Worm (Caenorhabditis elegans) whole organism, late embryonic: ENCODE measurements around the gene E02H1.5.
A peak's percentile ranks its signal among the peaks of the same experiment; 100 is the strongest.

Experiments
- T23F11.4 ChIP-seq: fragments of 200-800 bp; sonication (Bioruptor generic); optimal IDR thresholded peaks from 2 replicates; lab custom pipeline; 2018; ENCODE audit warnings: mild to moderate bottlenecking, missing genetic modification characterization, missing compliant biosample characterization
- ceh-24 ChIP-seq: sonication (generic microtip); optimal IDR thresholded peaks from 2 replicates; lab custom pipeline; 2016; ENCODE audit warnings: mild to moderate bottlenecking, missing genetic modification characterization, missing compliant biosample characterization
- dmd-4 ChIP-seq: sonication (generic microtip); optimal IDR thresholded peaks from 2 replicates; lab custom pipeline; 2016; ENCODE audit warnings: borderline replicate concordance, missing genetic modification characterization, missing compliant biosample characterization
- elt-2 ChIP-seq: sonication (generic microtip); optimal IDR thresholded peaks from 2 replicates; lab custom pipeline; 2016; ENCODE audit warnings: missing genetic modification reagents, missing genetic modification characterization, missing compliant biosample characterization
- ets-4 ChIP-seq: sonication (generic microtip); optimal IDR thresholded peaks from 2 replicates; lab custom pipeline; 2016; ENCODE audit warnings: missing genetic modification characterization, missing compliant biosample characterization
- hlh-13 ChIP-seq: fragments of 200-800 bp; sonication (Bioruptor generic); optimal IDR thresholded peaks from 2 replicates; lab custom pipeline; 2018; ENCODE audit warnings: mild to moderate bottlenecking, missing genetic modification characterization, missing compliant biosample characterization
- hlh-15 ChIP-seq: sonication (generic microtip); optimal IDR thresholded peaks from 2 replicates; lab custom pipeline; 2016; ENCODE audit warnings: missing genetic modification characterization, missing compliant biosample characterization
- hlh-8 ChIP-seq: sonication (generic microtip); optimal IDR thresholded peaks from 2 replicates; lab custom pipeline; 2016; ENCODE audit warnings: missing genotype, missing genetic modification characterization, missing compliant biosample characterization
- nhr-11 ChIP-seq: fragments of 150-350 bp; optimal IDR thresholded peaks from 2 replicates; lab custom pipeline; 2014; ENCODE audit warnings: missing biosample characterization, missing genetic modification characterization
- npax-4 ChIP-seq: sonication (generic microtip); optimal IDR thresholded peaks from 2 replicates; lab custom pipeline; 2016; ENCODE audit warnings: missing genetic modification characterization, missing compliant biosample characterization
- pha-4 ChIP-seq: fragments of 150-350 bp; optimal IDR thresholded peaks from 2 replicates; lab custom pipeline; 2018; ENCODE audit warnings: missing biosample characterization, missing genetic modification reagents, missing genetic modification characterization
- ref-2 ChIP-seq: sonication (generic microtip); optimal IDR thresholded peaks from 2 replicates; lab custom pipeline; 2016; ENCODE audit warnings: missing genetic modification characterization, missing compliant biosample characterization

DNA sequence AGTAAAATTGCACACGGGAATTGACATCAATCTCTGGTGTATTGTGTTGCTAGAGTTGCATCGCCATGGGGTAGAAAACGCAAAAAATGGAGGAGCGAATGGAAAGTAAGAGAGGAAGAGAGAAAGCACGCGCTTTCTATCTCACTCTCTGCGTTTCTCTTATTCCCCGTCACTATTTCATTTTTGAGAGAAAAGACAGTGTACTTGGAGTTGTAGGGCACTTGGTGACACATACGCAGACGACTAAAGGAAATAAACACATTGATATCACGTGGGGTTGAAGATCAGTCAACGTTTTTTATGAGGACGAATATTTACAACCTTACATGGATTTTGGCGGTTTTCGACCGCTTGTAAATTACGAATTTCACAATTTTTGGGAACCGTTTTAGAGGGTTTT, 8.4 kb downstream of the E02H1.5 start:
- TF ChIP-seq dmd-4 (tag; lab: Kevin White, UChicago): no peak
- no peak for TF ChIP-seq nhr-11 (tag; lab: Kevin White, UChicago)
- TF ChIP-seq pha-4 (tag; lab: Kevin White, UChicago): no peak
- TF ChIP-seq npax-4 (tag; lab: Kevin White, UChicago): no peak
- TF ChIP-seq hlh-15: no peak
- TF ChIP-seq ceh-24: no peak
- TF ChIP-seq ref-2 (tag; lab: Kevin White, UChicago): peak; percentile 10
- no peak for TF ChIP-seq hlh-8
- no peak for TF ChIP-seq hlh-13 (GFP tag; lab: Kevin White, UChicago)
- TF ChIP-seq ets-4 (tag; lab: Kevin White, UChicago): no peak
- TF ChIP-seq elt-2: peak; percentile 59
- no peak for TF ChIP-seq T23F11.4 (GFP tag; lab: Kevin White, UChicago)
